Fruit fly (Drosophila melanogaster): ENCODE measurements around the gene Phf7.
A peak's percentile ranks its signal among the peaks of the same experiment; 100 is the strongest.

Gene Phf7

DNA sequence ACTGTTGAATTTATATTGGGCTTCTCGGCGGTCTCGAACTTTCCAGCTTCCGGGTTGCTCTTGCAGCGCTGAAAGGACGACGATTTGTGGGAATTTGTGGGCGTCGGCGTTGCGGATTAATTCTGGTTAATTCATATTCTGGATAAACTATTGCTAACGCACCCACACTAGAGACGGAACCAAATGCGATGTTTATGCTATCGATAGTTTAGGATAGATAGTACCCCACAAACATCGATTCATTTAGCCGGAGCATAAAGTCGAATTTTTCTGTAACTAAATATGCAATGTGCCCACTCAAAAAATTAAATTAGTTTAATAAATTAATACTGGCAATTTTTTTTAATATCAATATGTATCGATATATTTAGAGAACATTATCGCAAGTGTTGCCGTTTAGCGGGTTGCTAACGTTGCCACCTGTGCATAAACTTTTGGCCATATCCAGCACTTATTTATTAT lies 5.9 kb downstream of the Phf7 start, which contains the start of gene Rab35 (continued):
- TF ChIP-seq slp2 (GFP tag; optimal IDR thresholded peaks at IDR 0.05) (no peak), Gug (GFP tag; IDR thresholded peaks at IDR 0.05) (peak; percentile 25; the same call in 1 of the 4 replicates), CG3847 (GFP tag; IDR thresholded peaks at IDR 0.05) (peak; percentile 64), peb (GFP tag; IDR thresholded peaks at IDR 0.05) (no peak), tx (GFP tag; optimal IDR thresholded peaks at IDR 0.05) (no peak), CG2712 (tag; optimal IDR thresholded peaks at IDR 0.05) (peak; percentile 37), CG6654 (GFP tag; optimal IDR thresholded peaks at IDR 0.05) (no peak), sc (optimal IDR thresholded peaks at IDR 0.05) (no peak), sc (GFP tag; optimal IDR thresholded peaks at IDR 0.05) (no peak), CG12236 (GFP tag; optimal IDR thresholded peaks at IDR 0.05) (no peak), oc (tag; optimal IDR thresholded peaks at IDR 0.05) (no peak), CG13287 (GFP tag; IDR thresholded peaks at IDR 0.05; ENCODE audit: partially characterized antibody) (peak; percentile 93), Poxn (GFP tag; IDR thresholded peaks at IDR 0.05) (no peak), CG12391 (tag; optimal IDR thresholded peaks at IDR 0.05) (peak; percentile 57), Six4 (GFP tag; optimal IDR thresholded peaks at IDR 0.05) (no peak), CG4282 (GFP tag; optimal IDR thresholded peaks at IDR 0.05) (no peak), CG8089 (GFP tag; optimal IDR thresholded peaks at IDR 0.05) (no peak), CG17385 (GFP tag; optimal IDR thresholded peaks at IDR 0.05) (no peak), CG9797 (GFP tag; optimal IDR thresholded peaks at IDR 0.05) (peak; percentile 10), fd64A (GFP tag; optimal IDR thresholded peaks at IDR 0.05) (no peak), scrt (GFP tag; optimal IDR thresholded peaks at IDR 0.05) (no peak), amos (GFP tag; IDR thresholded peaks at IDR 0.05; ENCODE audit: partially characterized antibody) (peak; percentile 91), Scr (GFP tag; IDR thresholded peaks at IDR 0.05; ENCODE audit: partially characterized antibody) (peak; percentile 96), h (optimal IDR thresholded peaks at IDR 0.05) (no peak), CG18619 (GFP tag; optimal IDR thresholded peaks at IDR 0.05) (no peak), rib (GFP tag; IDR thresholded peaks at IDR 0.05) (no peak), CG12659 (GFP tag; optimal IDR thresholded peaks at IDR 0.05) (peak; percentile 31), CG13894 (tag; optimal IDR thresholded peaks at IDR 0.05) (no peak), eve (GFP tag; optimal IDR thresholded peaks at IDR 0.05) (no peak), CG2875 (GFP tag; optimal IDR thresholded peaks at IDR 0.05) (no peak), mam (GFP tag; optimal IDR thresholded peaks at IDR 0.05) (peak; percentile 37), CG16813 (GFP tag; IDR thresholded peaks at IDR 0.05; ENCODE audit: partially characterized antibody) (peak; percentile 95), phol (tag; optimal IDR thresholded peaks at IDR 0.05) (peak; percentile 66), CG18599 (GFP tag; optimal IDR thresholded peaks at IDR 0.05) (no peak), Dbx (GFP tag; IDR thresholded peaks at IDR 0.05) (peak; percentile 41; the same call in 1 of the 3 replicates), CG2129 (GFP tag; IDR thresholded peaks at IDR 0.05; ENCODE audit: partially characterized antibody) (peak; percentile 94), D (optimal IDR thresholded peaks at IDR 0.05) (no peak), D (GFP tag; optimal IDR thresholded peaks at IDR 0.05) (no peak), TFAM (GFP tag; optimal IDR thresholded peaks at IDR 0.05) (no peak), luna (GFP tag; optimal IDR thresholded peaks at IDR 0.05) (no peak), lbe (GFP tag; optimal IDR thresholded peaks at IDR 0.05) (no peak), Side (GFP tag; optimal IDR thresholded peaks at IDR 0.05) (no peak), E2f2 (GFP tag; IDR thresholded peaks at IDR 0.05) (peak; percentile 90), Bgb (GFP tag; IDR thresholded peaks at IDR 0.05; ENCODE audit: partially characterized antibody) (peak; percentile 91), Rfx (GFP tag; IDR thresholded peaks at IDR 0.05) (peak; percentile 41), sr (GFP tag; IDR thresholded peaks at IDR 0.05) (no peak), HmgD (GFP tag; optimal IDR thresholded peaks at IDR 0.05) (no peak), gsb (GFP tag; IDR thresholded peaks at IDR 0.05) (no peak), Pdp1 (GFP tag; optimal IDR thresholded peaks at IDR 0.05) (no peak), chif (GFP tag; optimal IDR thresholded peaks at IDR 0.05) (no peak), CG32767 (GFP tag; IDR thresholded peaks at IDR 0.05) (no peak), CG12769 (tag; optimal IDR thresholded peaks at IDR 0.05) (no peak)
